Worm (Caenorhabditis elegans) whole organism, young adult: Measurements from ENCODE around the gene W08F4.12.

Source experiments
- T26A5.8 ChIP-seq: sonication (generic microtip); optimal IDR thresholded peaks from 2 replicates; lab custom pipeline; 2016; ENCODE audit warnings: missing genetic modification characterization, missing compliant biosample characterization
- Y53G8AR.9 ChIP-seq: fragments of 200-800 bp; sonication (Bioruptor generic); conservative IDR thresholded peaks from 2 replicates; pipeline ENCODE4 v1.3.6; 2022; ENCODE audit warnings: missing genetic modification reagents, missing genetic modification characterization, missing compliant biosample characterization
- dpl-1 ChIP-seq: fragments of 150-350 bp; optimal IDR thresholded peaks from 2 replicates; lab custom pipeline; 2014; ENCODE audit warnings: missing biosample characterization, missing genetic modification reagents, missing genetic modification characterization
- let-607 ChIP-seq, 2 experiments: fragments of 200-800 bp in 1 of 2; sonication (Bioruptor generic) in 1 of 2; sonication (generic microtip) in 1 of 2; optimal IDR thresholded peaks; 2 replicates each; lab custom pipeline; 2016 to 2018; ENCODE audit warnings: mild to moderate bottlenecking in 2 of 2, missing compliant biosample characterization in 2 of 2, missing genetic modification characterization in 2 of 2, moderate library complexity in 2 of 2, missing genotype in 1 of 2
- mel-28 ChIP-seq: sonication (generic microtip); optimal IDR thresholded peaks from 2 replicates; lab custom pipeline; 2016; ENCODE audit warnings: borderline replicate concordance, mild to moderate bottlenecking, missing genetic modification characterization, missing compliant biosample characterization

DNA sequence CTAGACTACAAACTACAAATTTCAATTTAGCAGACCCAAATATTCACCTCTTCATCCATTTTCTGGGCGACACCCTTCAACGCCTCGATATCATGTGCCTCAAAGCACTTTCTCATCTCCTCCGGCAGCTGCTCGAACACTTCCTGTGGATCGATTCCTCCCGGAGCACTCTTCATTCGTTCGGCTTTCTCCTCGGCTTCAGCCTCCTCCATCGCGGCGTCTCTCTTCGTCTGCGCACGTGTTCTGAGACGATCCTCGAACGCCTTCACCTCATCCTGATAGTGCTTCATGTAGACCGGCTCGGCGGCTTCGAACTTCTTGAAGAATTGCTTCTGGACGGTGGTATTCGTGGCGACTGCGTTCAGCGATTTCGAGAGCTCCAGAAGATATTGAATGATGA is 5.4 kb downstream of the W08F4.12 start:
- TF ChIP-seq T26A5.8 (tag; lab: Kevin White, UChicago), result no peak
- TF ChIP-seq let-607 (tag; optimal IDR thresholded peaks at IDR 0.05; lab: Kevin White, UChicago), result no peak
- no peak for TF ChIP-seq Y53G8AR.9 (GFP tag; lab: Robert Waterston, UW)
- TF ChIP-seq mel-28, result no peak
- TF ChIP-seq dpl-1, result no peak
